Fruit fly (Drosophila melanogaster) whole organism, embryonic: Measurements from ENCODE around the gene Nlg4.
A peak's percentile ranks its signal among the peaks of the same experiment; 100 is the strongest.

Experiments used
- Blimp-1 ChIP-seq: fragments of 200-800 bp; sonication (Bioruptor generic); optimal IDR thresholded peaks from 3 replicates; lab custom pipeline; 2018; ENCODE audit warnings: missing biosample characterization, missing genetic modification characterization, mild to moderate bottlenecking, moderate library complexity, missing genetic modification reagents
- CG10979 ChIP-seq: fragments of 200-800 bp; sonication (Bioruptor generic); optimal IDR thresholded peaks from 2 replicates; lab custom pipeline; 2018; ENCODE audit warnings: missing biosample characterization, mild to moderate bottlenecking, missing genetic modification characterization, moderate library complexity
- CG11247 ChIP-seq: fragments of 200-800 bp; sonication (Bioruptor generic); IDR thresholded peaks from 2 replicates; pipeline ENCODE4 v1.3.6; 2022; ENCODE audit warnings: missing biosample characterization, missing genetic modification characterization
- CG11504 ChIP-seq: fragments of 200-800 bp; sonication (Bioruptor generic); optimal IDR thresholded peaks from 3 replicates; lab custom pipeline; 2019; ENCODE audit warnings: missing biosample characterization, mild to moderate bottlenecking, missing genetic modification characterization, moderate library complexity
- CG13894 ChIP-seq: fragments of 200-800 bp; sonication (Bioruptor generic); optimal IDR thresholded peaks from 3 replicates; lab custom pipeline; 2018; ENCODE audit warnings: missing biosample characterization, mild to moderate bottlenecking, missing genetic modification characterization, moderate library complexity
- CG17359 ChIP-seq: fragments of 200-800 bp; sonication (Bioruptor generic); optimal IDR thresholded peaks from 3 replicates; lab custom pipeline; 2018; ENCODE audit warnings: missing biosample characterization, mild to moderate bottlenecking, missing genetic modification characterization, moderate library complexity
- CG2202 ChIP-seq: fragments of 200-800 bp; sonication (Bioruptor generic); optimal IDR thresholded peaks from 2 replicates; lab custom pipeline; 2018; ENCODE audit warnings: missing biosample characterization, mild to moderate bottlenecking, missing genetic modification characterization
- CG32772 ChIP-seq: fragments of 200-800 bp; sonication (Bioruptor generic); IDR thresholded peaks from 2 replicates; pipeline ENCODE4 v1.3.6; 2022; ENCODE audit warnings: missing biosample characterization, missing genetic modification characterization
- CG34422 ChIP-seq: fragments of 200-800 bp; sonication (Bioruptor generic); IDR thresholded peaks from 3 replicates; pipeline ENCODE4 v1.3.6; 2022; ENCODE audit warnings: missing biosample characterization, missing genetic modification characterization
- CG4820 ChIP-seq: fragments of 200-800 bp; sonication (Bioruptor generic); optimal IDR thresholded peaks from 3 replicates; lab custom pipeline; 2016; ENCODE audit warnings: missing biosample characterization, missing genetic modification characterization
- CG7745 ChIP-seq: fragments of 200-800 bp; sonication (Bioruptor generic); optimal IDR thresholded peaks from 2 replicates; lab custom pipeline; 2018; ENCODE audit warnings: missing biosample characterization, mild to moderate bottlenecking, missing genetic modification characterization, moderate library complexity
- CG7963 ChIP-seq: fragments of 200-800 bp; sonication (Bioruptor generic); IDR thresholded peaks from 3 replicates; pipeline ENCODE4 v1.3.6; 2022; ENCODE audit warnings: missing biosample characterization, missing genetic modification characterization; ENCODE audit not compliant: partially characterized antibody
- CG9727 ChIP-seq: fragments of 200-800 bp; sonication (Bioruptor generic); optimal IDR thresholded peaks from 3 replicates; lab custom pipeline; 2017; ENCODE audit warnings: missing biosample characterization, mild to moderate bottlenecking, missing genetic modification characterization
- Drgx ChIP-seq: fragments of 200-800 bp; sonication (Bioruptor generic); IDR thresholded peaks from 2 replicates; pipeline ENCODE4 v1.3.6; 2022; ENCODE audit warnings: missing biosample characterization, missing genetic modification characterization
- Elba2 ChIP-seq: fragments of 200-800 bp; sonication (Bioruptor generic); optimal IDR thresholded peaks from 3 replicates; lab custom pipeline; 2016; ENCODE audit warnings: missing biosample characterization, missing genetic modification characterization
- Neu2 ChIP-seq: fragments of 200-800 bp; sonication (Bioruptor generic); optimal IDR thresholded peaks from 3 replicates; lab custom pipeline; 2016; ENCODE audit warnings: missing biosample characterization, missing genetic modification characterization, borderline replicate concordance
- Nf-YB ChIP-seq: fragments of 200-800 bp; sonication (Bioruptor generic); optimal IDR thresholded peaks from 3 replicates; lab custom pipeline; 2019; ENCODE audit warnings: missing biosample characterization, mild to moderate bottlenecking, missing genetic modification characterization, moderate library complexity
- Oli ChIP-seq: fragments of 200-800 bp; sonication (Bioruptor generic); optimal IDR thresholded peaks from 2 replicates; lab custom pipeline; 2018; ENCODE audit warnings: missing biosample characterization, mild to moderate bottlenecking, missing genetic modification characterization, moderate library complexity
- Ptx1 ChIP-seq: fragments of 200-800 bp; sonication (Bioruptor generic); IDR thresholded peaks from 2 replicates; pipeline ENCODE4 v1.3.6; 2022; ENCODE audit warnings: missing biosample characterization, missing genetic modification characterization
- Ssrp ChIP-seq: fragments of 200-800 bp; sonication (Bioruptor generic); optimal IDR thresholded peaks from 2 replicates; lab custom pipeline; 2018; ENCODE audit warnings: missing biosample characterization, mild to moderate bottlenecking, missing genetic modification characterization, moderate library complexity
- Stat92E ChIP-seq, 3 experiments: fragments of >200 bp in 2 of 3; fragments of 200-800 bp in 1 of 3; sonication (Bioruptor generic) in 1 of 3; optimal IDR thresholded peaks; 2 replicates each; lab custom pipeline; 2017 to 2019; ENCODE audit warnings: missing biosample characterization in 3 of 3, missing genetic modification characterization in 3 of 3, mild to moderate bottlenecking in 1 of 3, moderate library complexity in 1 of 3
- Trl ChIP-seq, 3 experiments: fragments of >200 bp in 2 of 3; fragments of 200-800 bp in 1 of 3; sonication (Bioruptor generic) in 1 of 3; optimal IDR thresholded peaks; 2 replicates in 1 of 3; 3 replicates in 2 of 3; lab custom pipeline; 2016 to 2017; ENCODE audit warnings: missing biosample characterization in 1 of 3, missing genetic modification characterization in 1 of 3
- Xrp1 ChIP-seq: fragments of 200-800 bp; sonication (Bioruptor generic); IDR thresholded peaks from 2 replicates; pipeline ENCODE4 v1.3.6; 2022; ENCODE audit warnings: missing biosample characterization, missing genetic modification characterization
- cg ChIP-seq: fragments of 200-800 bp; sonication (Bioruptor generic); optimal IDR thresholded peaks from 3 replicates; lab custom pipeline; 2019; ENCODE audit warnings: missing biosample characterization, mild to moderate bottlenecking, missing genetic modification characterization, moderate library complexity
- chinmo ChIP-seq: fragments of 200-800 bp; sonication (Bioruptor generic); IDR thresholded peaks from 4 replicates; pipeline ENCODE4 v1.3.6; 2022; ENCODE audit warnings: missing biosample characterization, missing genetic modification characterization; ENCODE audit not compliant: partially characterized antibody
- chn ChIP-seq: fragments of 200-800 bp; sonication (Bioruptor generic); optimal IDR thresholded peaks from 2 replicates; lab custom pipeline; 2016; ENCODE audit warnings: missing biosample characterization, missing genetic modification characterization
- crol ChIP-seq: fragments of 200-800 bp; sonication (Bioruptor generic); IDR thresholded peaks from 2 replicates; pipeline ENCODE4 v1.3.6; 2022; ENCODE audit warnings: missing biosample characterization, missing genetic modification characterization
- dpn ChIP-seq, 2 experiments: fragments of 200-800 bp; sonication (Bioruptor generic); optimal IDR thresholded peaks; 3 replicates each; lab custom pipeline; 2016; ENCODE audit warnings: missing biosample characterization in 2 of 2, missing genetic modification characterization in 2 of 2
- fd96Cb ChIP-seq: fragments of 200-800 bp; sonication (Bioruptor generic); optimal IDR thresholded peaks from 2 replicates; lab custom pipeline; 2018; ENCODE audit warnings: missing biosample characterization, mild to moderate bottlenecking, missing genetic modification characterization, moderate library complexity
- gem ChIP-seq: fragments of 200-800 bp; sonication (Bioruptor generic); optimal IDR thresholded peaks from 2 replicates; lab custom pipeline; 2019; ENCODE audit warnings: missing biosample characterization, mild to moderate bottlenecking, missing genetic modification characterization, moderate library complexity
- maf-S ChIP-seq: fragments of 200-800 bp; sonication (Bioruptor generic); optimal IDR thresholded peaks from 2 replicates; lab custom pipeline; 2016; ENCODE audit warnings: missing biosample characterization, missing genetic modification characterization
- phol ChIP-seq: fragments of 200-800 bp; sonication (Bioruptor generic); optimal IDR thresholded peaks from 3 replicates; lab custom pipeline; 2018; ENCODE audit warnings: missing biosample characterization, mild to moderate bottlenecking, missing genetic modification characterization, moderate library complexity
- prd ChIP-seq, 3 experiments: fragments of >200 bp in 2 of 3; fragments of 200-800 bp in 1 of 3; sonication (Bioruptor generic) in 1 of 3; optimal IDR thresholded peaks in 2 of 3; IDR thresholded peaks in 1 of 3; 2 replicates in 2 of 3; 3 replicates in 1 of 3; pipeline versions ENCODE4 v1.3.6 to Lab custom; 2017 to 2022; ENCODE audit warnings: missing biosample characterization in 1 of 3, missing genetic modification characterization in 1 of 3
- row ChIP-seq: fragments of 200-800 bp; sonication (Bioruptor generic); IDR thresholded peaks from 3 replicates; pipeline ENCODE4 v1.3.6; 2022; ENCODE audit warnings: missing biosample characterization, missing genetic modification characterization
- sens ChIP-seq: fragments of 200-800 bp; sonication (Bioruptor generic); peaks from one replicate; lab custom pipeline; 2016; ENCODE audit warnings: missing biosample characterization, missing genetic modification characterization
- vvl ChIP-seq: fragments of 200-800 bp; sonication (Bioruptor generic); IDR thresholded peaks from 2 replicates; pipeline ENCODE4 v1.3.6; 2022; ENCODE audit warnings: missing biosample characterization, missing genetic modification characterization
- zen ChIP-seq: fragments of 200-800 bp; sonication (Bioruptor generic); optimal IDR thresholded peaks from 3 replicates; lab custom pipeline; 2018; ENCODE audit warnings: missing biosample characterization, mild to moderate bottlenecking, missing genetic modification characterization, moderate library complexity
- zen2 ChIP-seq: fragments of 200-800 bp; sonication (Bioruptor generic); IDR thresholded peaks from 3 replicates; pipeline ENCODE4 v1.3.6; 2022; ENCODE audit warnings: missing biosample characterization, missing genetic modification characterization; ENCODE audit not compliant: partially characterized antibody

Nlg4 gene

DNA sequence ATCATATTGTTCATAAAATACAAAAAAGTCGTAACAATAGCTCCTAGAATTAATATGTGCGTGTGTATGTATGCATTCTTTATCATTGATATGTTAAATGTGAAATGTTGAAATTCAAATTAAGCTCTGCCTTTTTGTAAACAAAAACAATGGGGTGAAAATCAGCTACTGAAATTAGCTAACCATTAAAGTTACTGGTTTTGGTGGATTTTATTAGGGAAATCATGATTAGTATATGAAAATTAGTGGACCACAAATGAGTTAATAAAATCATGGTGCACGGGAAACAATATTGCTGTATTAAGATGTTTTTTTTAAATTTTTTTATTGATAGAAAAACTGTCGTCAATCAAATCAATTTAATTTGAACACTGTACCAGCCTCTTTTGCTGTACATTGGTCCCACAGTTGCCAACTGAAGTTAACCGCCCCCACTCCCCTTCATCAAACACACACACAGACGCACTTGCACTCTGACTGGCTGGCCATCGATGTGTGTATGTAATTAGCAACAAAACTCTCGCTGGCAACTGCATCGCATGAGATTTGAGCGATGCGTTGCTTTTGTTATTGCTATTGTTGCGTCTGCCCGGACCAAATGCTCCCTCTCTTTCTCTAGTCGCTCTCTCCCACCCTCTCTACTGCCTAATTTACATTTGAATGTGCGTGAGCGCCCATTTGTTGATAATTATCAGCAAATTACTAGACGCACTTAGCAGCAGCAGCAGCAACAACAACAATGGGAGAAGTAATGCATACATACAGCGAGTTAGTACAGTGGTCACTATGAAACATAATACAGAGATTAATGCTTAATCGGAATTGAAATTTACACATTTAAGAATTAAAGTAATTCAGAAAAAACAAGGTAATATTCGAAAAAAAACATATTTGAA lies 49.9 kb downstream of the Nlg4 start (continued):
- peak in 1 of 3 experiments; percentile 68 for TF ChIP-seq Stat92E (GFP tag; optimal IDR thresholded peaks at IDR 0.05; lab: Kevin White, UChicago)
- TF ChIP-seq CG32772 = 0 out of 2 replicates have a peak, but pooled peaks have one; percentile 8
- no peak for TF ChIP-seq Neu2 (GFP tag; lab: Kevin White, UChicago)
- TF ChIP-seq CG34422 = 0 out of 3 replicates have a peak, but pooled peaks have one; percentile 25
- TF ChIP-seq chn (GFP tag; lab: Kevin White, UChicago) = no peak
- TF ChIP-seq Trl (optimal IDR thresholded peaks at IDR 0.05; lab: Kevin White, UChicago) = peak; percentile 34 to 53
- TF ChIP-seq Trl (GFP tag; optimal IDR thresholded peaks at IDR 0.05; lab: Kevin White, UChicago) = no peak
- TF ChIP-seq phol (tag; lab: Kevin White, UChicago) = peak; percentile 39
- peak; percentile 31; the same call in 1 of the 2 replicates for TF ChIP-seq vvl
- TF ChIP-seq CG17359 (tag; lab: Kevin White, UChicago) = peak; percentile 21
- peak; percentile 92 for TF ChIP-seq sens
- peak; percentile 6 for TF ChIP-seq CG9727 (GFP tag; lab: Kevin White, UChicago)
- TF ChIP-seq Ptx1 (GFP tag; lab: Robert Waterston, UW) = peak; percentile 39; the same call in 1 of the 2 replicates
- peak; percentile 27 for TF ChIP-seq CG10979
- TF ChIP-seq Ssrp = peak; percentile 36
- peak; percentile 0 for TF ChIP-seq Oli
- no peak for TF ChIP-seq Elba2 (GFP tag; lab: Kevin White, UChicago)
- no peak for TF ChIP-seq dpn (GFP tag; optimal IDR thresholded peaks at IDR 0.05; lab: Kevin White, UChicago)
- TF ChIP-seq CG11504 (tag; lab: Kevin White, UChicago) = peak; percentile 38
- TF ChIP-seq Drgx (GFP tag; lab: Robert Waterston, UW) = peak; percentile 13; the same call in 1 of the 2 replicates
- no peak for TF ChIP-seq prd (optimal IDR thresholded peaks at IDR 0.05; lab: Kevin White, UChicago)
- TF ChIP-seq prd (GFP tag; IDR thresholded peaks at IDR 0.05; lab: Robert Waterston, UW) = peak; percentile 16; the same call in 1 of the 3 replicates
- 0 out of 4 replicates have a peak, but pooled peaks have one; percentile 46 for TF ChIP-seq chinmo
- TF ChIP-seq CG13894 (tag; lab: Kevin White, UChicago) = no peak
- peak; percentile 51 for TF ChIP-seq cg
- peak; percentile 5 for TF ChIP-seq fd96Cb (tag; lab: Kevin White, UChicago)
- no peak for TF ChIP-seq CG2202 (tag; lab: Kevin White, UChicago)
- peak; percentile 26; the same call in 1 of the 2 replicates for TF ChIP-seq Xrp1
- TF ChIP-seq row (GFP tag; lab: Robert Waterston, UW) = 0 out of 3 replicates have a peak, but pooled peaks have one; percentile 10
- TF ChIP-seq crol (GFP tag; lab: Robert Waterston, UW) = peak; percentile 33
- TF ChIP-seq maf-S (GFP tag; lab: Kevin White, UChicago) = no peak
- no peak for TF ChIP-seq CG7963
- TF ChIP-seq zen2 (GFP tag; lab: Robert Waterston, UW) = no peak
- no peak for TF ChIP-seq zen
- peak; percentile 88 for TF ChIP-seq CG7745
- peak; percentile 38 for TF ChIP-seq gem
- peak; percentile 63 for TF ChIP-seq Nf-YB (GFP tag; lab: Kevin White, UChicago)
- peak; percentile 33 for TF ChIP-seq Blimp-1 (GFP tag; lab: Kevin White, UChicago)
- TF ChIP-seq CG4820 (GFP tag; lab: Kevin White, UChicago) = no peak
- peak; percentile 11; the same call in 1 of the 2 replicates for TF ChIP-seq CG11247 (GFP tag; lab: Robert Waterston, UW)
